Fruit fly (Drosophila melanogaster) whole organism, embryonic: ENCODE data around the gene CG14511.
A peak's percentile ranks its signal among the peaks of the same experiment; 100 is the strongest.

Experiments used
- Blimp-1 ChIP-seq: fragments of 200-800 bp; sonication (Bioruptor generic); optimal IDR thresholded peaks from 3 replicates; lab custom pipeline; 2018; ENCODE audit warnings: missing biosample characterization, missing genetic modification characterization, mild to moderate bottlenecking, moderate library complexity, missing genetic modification reagents
- CG11723 ChIP-seq: fragments of 200-800 bp; sonication (Bioruptor generic); optimal IDR thresholded peaks from 2 replicates; lab custom pipeline; 2017; ENCODE audit warnings: missing biosample characterization, mild to moderate bottlenecking, missing genetic modification characterization
- CG12104 ChIP-seq: fragments of 200-800 bp; sonication (Bioruptor generic); optimal IDR thresholded peaks from 3 replicates; lab custom pipeline; 2016; ENCODE audit warnings: missing biosample characterization, missing genetic modification characterization
- CG12659 ChIP-seq: fragments of 200-800 bp; sonication (Bioruptor generic); optimal IDR thresholded peaks from 3 replicates; lab custom pipeline; 2017; ENCODE audit warnings: mild to moderate bottlenecking, missing biosample characterization, missing genetic modification reagents, missing genetic modification characterization
- CG12744 ChIP-seq: fragments of 200-800 bp; sonication (Bioruptor generic); optimal IDR thresholded peaks from 2 replicates; lab custom pipeline; 2016; ENCODE audit warnings: missing biosample characterization, missing genetic modification characterization
- CG13624 ChIP-seq: fragments of 200-800 bp; sonication (Bioruptor generic); optimal IDR thresholded peaks from 2 replicates; lab custom pipeline; 2016; ENCODE audit warnings: missing biosample characterization, missing genetic modification characterization
- CG13775 ChIP-seq: fragments of 200-800 bp; sonication (Bioruptor generic); optimal IDR thresholded peaks from 3 replicates; lab custom pipeline; 2017; ENCODE audit warnings: missing biosample characterization, mild to moderate bottlenecking, missing genetic modification characterization
- CG14710 ChIP-seq: fragments of 200-800 bp; sonication (Bioruptor generic); optimal IDR thresholded peaks from 3 replicates; lab custom pipeline; 2019; ENCODE audit warnings: missing biosample characterization, mild to moderate bottlenecking, missing genetic modification characterization, moderate library complexity
- CG18476 ChIP-seq: fragments of 200-800 bp; sonication (Bioruptor generic); optimal IDR thresholded peaks from 2 replicates; lab custom pipeline; 2016; ENCODE audit warnings: missing biosample characterization, mild to moderate bottlenecking, missing genetic modification characterization
- CG32532 ChIP-seq: fragments of 200-800 bp; sonication (Bioruptor generic); IDR thresholded peaks from 2 replicates; pipeline ENCODE4 v1.3.6; 2022; ENCODE audit warnings: missing biosample characterization, missing genetic modification characterization
- CG32767 ChIP-seq: fragments of 200-800 bp; sonication (Bioruptor generic); IDR thresholded peaks from 2 replicates; pipeline ENCODE4 v1.3.6; 2022; ENCODE audit warnings: missing biosample characterization, missing genetic modification characterization
- CG43689 ChIP-seq: fragments of 200-800 bp; sonication (Bioruptor generic); IDR thresholded peaks from 2 replicates; pipeline ENCODE4 v1.3.6; 2022; ENCODE audit warnings: missing biosample characterization, missing genetic modification characterization
- CG5245 ChIP-seq: fragments of 200-800 bp; sonication (Bioruptor generic); optimal IDR thresholded peaks from 3 replicates; lab custom pipeline; 2016; ENCODE audit warnings: missing biosample characterization, missing genetic modification characterization
- Dip2 ChIP-seq: fragments of 200-800 bp; sonication (Bioruptor generic); IDR thresholded peaks from 2 replicates; pipeline ENCODE4 v1.3.6; 2022; ENCODE audit warnings: missing biosample characterization, missing genetic modification characterization
- Dp ChIP-seq: fragments of 200-800 bp; sonication (Bioruptor generic); optimal IDR thresholded peaks from 2 replicates; lab custom pipeline; 2018; ENCODE audit warnings: missing biosample characterization, mild to moderate bottlenecking, missing genetic modification characterization, moderate library complexity
- Dref ChIP-seq: fragments of 200-800 bp; sonication (Bioruptor generic); IDR thresholded peaks from 2 replicates; pipeline ENCODE4 v1.3.6; 2022; ENCODE audit warnings: missing biosample characterization, missing genetic modification characterization
- Gsc ChIP-seq: fragments of 200-800 bp; sonication (Bioruptor generic); IDR thresholded peaks from 2 replicates; pipeline ENCODE4 v1.3.6; 2022; ENCODE audit warnings: missing biosample characterization, missing genetic modification characterization
- HLHmδ ChIP-seq: fragments of 200-800 bp; sonication (Bioruptor generic); optimal IDR thresholded peaks from 2 replicates; lab custom pipeline; 2018; ENCODE audit warnings: missing biosample characterization, mild to moderate bottlenecking, missing genetic modification characterization, moderate library complexity
- MESR4 ChIP-seq: fragments of 200-800 bp; sonication (Bioruptor generic); optimal IDR thresholded peaks from 2 replicates; lab custom pipeline; 2018; ENCODE audit warnings: missing biosample characterization, mild to moderate bottlenecking, missing genetic modification characterization, moderate library complexity
- Mad ChIP-seq: fragments of 200-800 bp; sonication (Bioruptor generic); optimal IDR thresholded peaks from 2 replicates; lab custom pipeline; 2016; ENCODE audit warnings: missing biosample characterization, missing genetic modification characterization
- NC2α ChIP-seq: fragments of 200-800 bp; sonication (Bioruptor generic); optimal IDR thresholded peaks from 2 replicates; lab custom pipeline; 2016; ENCODE audit warnings: missing biosample characterization, missing genetic modification characterization
- Opbp ChIP-seq: fragments of 200-800 bp; sonication (Bioruptor generic); IDR thresholded peaks from 3 replicates; pipeline ENCODE4 v1.3.6; 2022; ENCODE audit warnings: missing biosample characterization, missing genetic modification characterization; ENCODE audit not compliant: partially characterized antibody
- Optix ChIP-seq: fragments of 200-800 bp; sonication (Bioruptor generic); IDR thresholded peaks from 3 replicates; pipeline ENCODE4 v1.3.6; 2022; ENCODE audit warnings: missing biosample characterization, missing genetic modification characterization
- Side ChIP-seq: fragments of 200-800 bp; sonication (Bioruptor generic); optimal IDR thresholded peaks from 2 replicates; lab custom pipeline; 2016; ENCODE audit warnings: missing biosample characterization, missing genetic modification characterization
- Ssrp ChIP-seq: fragments of 200-800 bp; sonication (Bioruptor generic); optimal IDR thresholded peaks from 2 replicates; lab custom pipeline; 2018; ENCODE audit warnings: missing biosample characterization, mild to moderate bottlenecking, missing genetic modification characterization, moderate library complexity
- al ChIP-seq: fragments of 200-800 bp; sonication (Bioruptor generic); IDR thresholded peaks from 2 replicates; pipeline ENCODE4 v1.3.6; 2022; ENCODE audit warnings: missing biosample characterization, missing genetic modification characterization
- bbx ChIP-seq: fragments of 200-800 bp; sonication (Bioruptor generic); IDR thresholded peaks from 2 replicates; pipeline ENCODE4 v1.3.6; 2022; ENCODE audit warnings: missing biosample characterization, missing genetic modification characterization; ENCODE audit not compliant: partially characterized antibody
- chn ChIP-seq: fragments of 200-800 bp; sonication (Bioruptor generic); optimal IDR thresholded peaks from 2 replicates; lab custom pipeline; 2016; ENCODE audit warnings: missing biosample characterization, missing genetic modification characterization
- ci ChIP-seq: fragments of 200-800 bp; sonication (Bioruptor generic); IDR thresholded peaks from 3 replicates; pipeline ENCODE4 v1.3.6; 2022; ENCODE audit warnings: missing biosample characterization, missing genetic modification characterization
- ems ChIP-seq: fragments of 200-800 bp; sonication (Bioruptor generic); optimal IDR thresholded peaks from 3 replicates; lab custom pipeline; 2016; ENCODE audit warnings: missing biosample characterization, missing genetic modification characterization
- en ChIP-seq: fragments of 200-800 bp; sonication (Bioruptor generic); optimal IDR thresholded peaks from 2 replicates; lab custom pipeline; 2016; ENCODE audit warnings: missing biosample characterization, missing genetic modification characterization
- fd96Cb ChIP-seq: fragments of 200-800 bp; sonication (Bioruptor generic); optimal IDR thresholded peaks from 2 replicates; lab custom pipeline; 2018; ENCODE audit warnings: missing biosample characterization, mild to moderate bottlenecking, missing genetic modification characterization, moderate library complexity
- gt ChIP-seq: fragments of 200-800 bp; sonication (Bioruptor generic); IDR thresholded peaks from 2 replicates; pipeline ENCODE4 v1.3.6; 2022; ENCODE audit warnings: missing biosample characterization, missing genetic modification characterization
- her ChIP-seq: fragments of 200-800 bp; sonication (Bioruptor generic); optimal IDR thresholded peaks from 2 replicates; lab custom pipeline; 2016; ENCODE audit warnings: missing biosample characterization, missing genetic modification characterization
- ken ChIP-seq: fragments of 200-800 bp; sonication (Bioruptor generic); IDR thresholded peaks from 3 replicates; pipeline ENCODE4 v1.3.6; 2022; ENCODE audit warnings: missing biosample characterization, missing genetic modification characterization
- knrl ChIP-seq: fragments of 200-800 bp; sonication (Bioruptor generic); IDR thresholded peaks from 3 replicates; pipeline ENCODE4 v1.3.6; 2022; ENCODE audit warnings: missing biosample characterization, missing genetic modification characterization; ENCODE audit not compliant: partially characterized antibody
- lmd ChIP-seq: fragments of 200-800 bp; sonication (Bioruptor generic); IDR thresholded peaks from 2 replicates; pipeline ENCODE4 v1.3.6; 2022; ENCODE audit warnings: missing biosample characterization, missing genetic modification characterization
- nmo ChIP-seq: fragments of 200-800 bp; sonication (Bioruptor generic); optimal IDR thresholded peaks from 2 replicates; lab custom pipeline; 2018; ENCODE audit warnings: missing biosample characterization, mild to moderate bottlenecking, missing genetic modification characterization, moderate library complexity
- nom ChIP-seq: fragments of 200-800 bp; sonication (Bioruptor generic); optimal IDR thresholded peaks from 2 replicates; lab custom pipeline; 2017; ENCODE audit warnings: missing biosample characterization, missing genetic modification characterization, mild to moderate bottlenecking, moderate library complexity, missing genetic modification reagents
- pfk ChIP-seq: fragments of 200-800 bp; sonication (Bioruptor generic); optimal IDR thresholded peaks from 2 replicates; lab custom pipeline; 2018; ENCODE audit warnings: missing biosample characterization, mild to moderate bottlenecking, missing genetic modification characterization, moderate library complexity
- repo ChIP-seq: fragments of 200-800 bp; sonication (Bioruptor generic); optimal IDR thresholded peaks from 2 replicates; lab custom pipeline; 2016; ENCODE audit warnings: missing biosample characterization, missing genetic modification characterization
- so ChIP-seq: fragments of 200-800 bp; sonication (Bioruptor generic); IDR thresholded peaks from 3 replicates; pipeline ENCODE4 v1.3.6; 2022; ENCODE audit warnings: missing biosample characterization, missing genetic modification characterization
- ssp ChIP-seq: fragments of 200-800 bp; sonication (Bioruptor generic); IDR thresholded peaks from 2 replicates; pipeline ENCODE4 v1.3.6; 2022; ENCODE audit warnings: missing biosample characterization, missing genetic modification characterization
- trh ChIP-seq: fragments of 200-800 bp; sonication (Bioruptor generic); optimal IDR thresholded peaks from 2 replicates; lab custom pipeline; 2016; ENCODE audit warnings: missing biosample characterization, missing genetic modification characterization
- unpg ChIP-seq: fragments of 200-800 bp; sonication (Bioruptor generic); optimal IDR thresholded peaks from 3 replicates; lab custom pipeline; 2018; ENCODE audit warnings: missing biosample characterization, mild to moderate bottlenecking, missing genetic modification characterization, moderate library complexity
- vnd ChIP-seq: fragments of 200-800 bp; sonication (Bioruptor generic); IDR thresholded peaks from 3 replicates; pipeline ENCODE4 v1.3.6; 2022; ENCODE audit warnings: missing biosample characterization, missing genetic modification characterization; ENCODE audit not compliant: partially characterized antibody
- wdn ChIP-seq: fragments of 200-800 bp; sonication (Bioruptor generic); IDR thresholded peaks from 2 replicates; pipeline ENCODE4 v1.3.6; 2022; ENCODE audit warnings: missing biosample characterization, missing genetic modification characterization
- wek ChIP-seq: fragments of 200-800 bp; sonication (Bioruptor generic); optimal IDR thresholded peaks from 3 replicates; lab custom pipeline; 2018; ENCODE audit warnings: missing biosample characterization, mild to moderate bottlenecking, missing genetic modification characterization, moderate library complexity
- z ChIP-seq: fragments of 200-800 bp; sonication (Bioruptor generic); IDR thresholded peaks from 3 replicates; pipeline ENCODE4 v1.3.6; 2022; ENCODE audit warnings: missing biosample characterization, missing genetic modification characterization
- zen2 ChIP-seq: fragments of 200-800 bp; sonication (Bioruptor generic); IDR thresholded peaks from 3 replicates; pipeline ENCODE4 v1.3.6; 2022; ENCODE audit warnings: missing biosample characterization, missing genetic modification characterization; ENCODE audit not compliant: partially characterized antibody
- zf30C ChIP-seq: fragments of 200-800 bp; sonication (Bioruptor generic); optimal IDR thresholded peaks from 3 replicates; lab custom pipeline; 2018; ENCODE audit warnings: missing biosample characterization, mild to moderate bottlenecking, missing genetic modification characterization

CG14511 gene

dm6 chr3R:29151621-29152092, 5.0 kb upstream of the CG14511 start, which contains the start of gene eIF2D (continued):
- no peak for TF ChIP-seq her (GFP tag; lab: Kevin White, UChicago)
- peak; percentile 42 for TF ChIP-seq Mad (GFP tag; lab: Kevin White, UChicago)
- peak; percentile 27 for TF ChIP-seq ems (GFP tag; lab: Kevin White, UChicago)
- TF ChIP-seq CG43689 (GFP tag; lab: Robert Waterston, UW) = no peak
- peak; percentile 68 for TF ChIP-seq CG32532 (GFP tag; lab: Robert Waterston, UW)
- peak; percentile 69 for TF ChIP-seq nmo (GFP tag; lab: Kevin White, UChicago)
- TF ChIP-seq CG5245 (GFP tag; lab: Kevin White, UChicago) = peak; percentile 22
- TF ChIP-seq zen2 (GFP tag; lab: Robert Waterston, UW) = no peak
- TF ChIP-seq HLHmδ (GFP tag; lab: Kevin White, UChicago) = no peak
- peak; percentile 18; the same call in 1 of the 2 replicates for TF ChIP-seq al (GFP tag; lab: Robert Waterston, UW)
- no peak for TF ChIP-seq trh
- peak; percentile 54 for TF ChIP-seq chn (GFP tag; lab: Kevin White, UChicago)
- TF ChIP-seq so (GFP tag; lab: Robert Waterston, UW) = peak; percentile 58; the same call in 1 of the 3 replicates
- no peak for TF ChIP-seq CG11723 (GFP tag; lab: Kevin White, UChicago)
- TF ChIP-seq CG12744 (GFP tag; lab: Kevin White, UChicago) = peak; percentile 47
- peak; percentile 20 for TF ChIP-seq nom
- peak; percentile 60 for TF ChIP-seq CG13775 (GFP tag; lab: Kevin White, UChicago)
- no peak for TF ChIP-seq unpg (GFP tag; lab: Kevin White, UChicago)
- TF ChIP-seq vnd (GFP tag; lab: Robert Waterston, UW) = no peak
- no peak for TF ChIP-seq pfk
- TF ChIP-seq Ssrp (tag; lab: Kevin White, UChicago) = peak; percentile 34
- TF ChIP-seq CG14710 = peak; percentile 62
- TF ChIP-seq NC2α (GFP tag; lab: Kevin White, UChicago) = no peak
- no peak for TF ChIP-seq repo (GFP tag; lab: Kevin White, UChicago)
- no peak for TF ChIP-seq Optix (GFP tag; lab: Robert Waterston, UW)
- TF ChIP-seq Gsc (GFP tag; lab: Robert Waterston, UW) = no peak
- peak; percentile 40; the same call in 1 of the 2 replicates for TF ChIP-seq lmd
- peak; percentile 68 for TF ChIP-seq MESR4 (GFP tag; lab: Kevin White, UChicago)
- TF ChIP-seq Blimp-1 (GFP tag; lab: Kevin White, UChicago) = peak; percentile 46
- TF ChIP-seq z (GFP tag; lab: Robert Waterston, UW) = no peak
- peak; percentile 53 for TF ChIP-seq CG12659 (GFP tag; lab: Kevin White, UChicago)
- TF ChIP-seq ci (GFP tag; lab: Robert Waterston, UW) = peak; percentile 81; the same call in 2 of the 3 replicates
- no peak for TF ChIP-seq knrl (GFP tag; lab: Robert Waterston, UW)
- no peak for TF ChIP-seq gt
- TF ChIP-seq bbx (GFP tag; lab: Robert Waterston, UW) = no peak
- TF ChIP-seq ken (GFP tag; lab: Robert Waterston, UW) = 0 out of 3 replicates have a peak, but pooled peaks have one; percentile 49
- TF ChIP-seq Dp (GFP tag; lab: Kevin White, UChicago) = peak; percentile 1
- TF ChIP-seq Dip2 (GFP tag; lab: Robert Waterston, UW) = no peak
- TF ChIP-seq CG12104 = peak; percentile 65
- peak; percentile 9 for TF ChIP-seq Side (GFP tag; lab: Kevin White, UChicago)
- TF ChIP-seq fd96Cb (tag; lab: Kevin White, UChicago) = peak; percentile 40
- no peak for TF ChIP-seq zf30C (GFP tag; lab: Kevin White, UChicago)
- TF ChIP-seq ssp = no peak
- no peak for TF ChIP-seq en (GFP tag; lab: Kevin White, UChicago)
- TF ChIP-seq CG32767 (GFP tag; lab: Robert Waterston, UW) = peak; percentile 17; the same call in 1 of the 2 replicates
- no peak for TF ChIP-seq Dref
- no peak for TF ChIP-seq wdn (GFP tag; lab: Robert Waterston, UW)
- no peak for TF ChIP-seq Opbp (GFP tag; lab: Robert Waterston, UW)
- TF ChIP-seq CG13624 (GFP tag; lab: Kevin White, UChicago) = peak; percentile 51
- peak; percentile 83 for TF ChIP-seq wek (GFP tag; lab: Kevin White, UChicago)
- peak; percentile 20 for TF ChIP-seq CG18476 (GFP tag; lab: Kevin White, UChicago)
